Worm (Caenorhabditis elegans) whole organism, L2 larva: ENCODE results near the gene tph-1.

ENCODE experiments used
- blmp-1 ChIP-seq: sonication (generic microtip); optimal IDR thresholded peaks from 2 replicates; lab custom pipeline; 2017; ENCODE audit warnings: missing genetic modification characterization, mild to moderate bottlenecking, missing compliant biosample characterization, antibody characterized with exemption, moderate library complexity; ENCODE audit not compliant: insufficient read depth
- peb-1 ChIP-seq: fragments of 150-350 bp; optimal IDR thresholded peaks from 2 replicates; lab custom pipeline; 2014; ENCODE audit warnings: missing biosample characterization, missing genetic modification characterization
- skn-1 ChIP-seq: sonication (generic microtip); optimal IDR thresholded peaks from 2 replicates; lab custom pipeline; 2017; ENCODE audit warnings: missing biosample characterization, missing genetic modification characterization

- TF ChIP-seq skn-1 (tag; lab: Kevin White, UChicago) (no peak), peb-1 (no peak), blmp-1 (tag; lab: Kevin White, UChicago) (no peak)
These were observed 11.4 kb upstream of the tph-1 start, which contains the start of gene nfi-1 for ce11 chrII:7537603-7538230.
